Worm (Caenorhabditis elegans): ENCODE results near the gene C16C8.16.

DNA sequence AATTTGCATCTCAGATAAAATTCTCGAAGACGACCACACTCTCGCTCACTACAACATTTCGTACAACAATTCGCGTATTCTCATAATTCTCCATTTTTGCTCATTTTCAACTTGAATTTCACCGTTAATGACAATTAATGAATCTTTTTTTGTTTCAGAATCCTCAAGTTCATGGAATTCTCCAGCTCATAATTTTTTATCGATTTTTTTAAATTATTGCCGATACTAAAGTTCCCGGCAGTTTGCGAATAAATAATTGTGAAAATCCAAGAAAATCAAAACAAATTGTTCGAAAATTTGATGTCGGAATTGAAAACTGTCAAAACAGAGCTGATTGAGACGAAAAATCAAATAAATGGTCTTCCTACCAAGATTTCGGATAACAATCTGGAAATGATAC is 2.4 kb downstream of the C16C8.16 start, which contains the start of gene C16C8.21:
- no peak for TF ChIP-seq dao-5 (tag; optimal IDR thresholded peaks at IDR 0.05)
- no peak for TF ChIP-seq him-1 (tag; optimal IDR thresholded peaks at IDR 0.05)
- TF ChIP-seq W03F9.2 (tag; optimal IDR thresholded peaks at IDR 0.05): no peak

Measured in whole organism, L4/young adult.